Worm (Caenorhabditis elegans) whole organism, L3 larva: ENCODE data around the gene F45D3.1.

Experiments
- ZK546.5 ChIP-seq: sonication (generic microtip); optimal IDR thresholded peaks from 2 replicates; lab custom pipeline; 2017; ENCODE audit warnings: missing biosample characterization, missing genetic modification characterization
- aly-2 ChIP-seq: fragments of 150-350 bp; optimal IDR thresholded peaks from 2 replicates; lab custom pipeline; 2014; ENCODE audit warnings: missing biosample characterization, missing genetic modification characterization
- ceh-82 ChIP-seq: fragments of 150-350 bp; optimal IDR thresholded peaks from 2 replicates; lab custom pipeline; 2014; ENCODE audit warnings: missing biosample characterization, missing genetic modification characterization
- ceh-9 ChIP-seq: sonication (generic microtip); optimal IDR thresholded peaks from 2 replicates; lab custom pipeline; 2018; ENCODE audit warnings: missing biosample characterization, missing genetic modification characterization
- egl-27 ChIP-seq: sonication (generic microtip); optimal IDR thresholded peaks from 4 replicates; lab custom pipeline; 2017; ENCODE audit warnings: missing biosample characterization, missing genetic modification reagents, missing genetic modification characterization
- eor-1 ChIP-seq, 2 experiments: fragments of 150-350 bp; optimal IDR thresholded peaks; 2 replicates each; lab custom pipeline; 2014 to 2018; ENCODE audit warnings: missing biosample characterization in 2 of 2, missing genetic modification characterization in 2 of 2
- fkh-10 ChIP-seq: sonication (generic microtip); optimal IDR thresholded peaks from 2 replicates; lab custom pipeline; 2017; ENCODE audit warnings: missing biosample characterization, missing genetic modification reagents, missing genetic modification characterization
- fos-1 ChIP-seq: fragments of 150-350 bp; optimal IDR thresholded peaks from 2 replicates; lab custom pipeline; 2014; ENCODE audit warnings: missing biosample characterization, missing genetic modification characterization
- jun-1 ChIP-seq: fragments of 150-350 bp; optimal IDR thresholded peaks from 2 replicates; lab custom pipeline; 2014; ENCODE audit warnings: missing biosample characterization, missing genetic modification reagents, missing genetic modification characterization
- lin-39 ChIP-seq: fragments of 150-350 bp; optimal IDR thresholded peaks from 2 replicates; lab custom pipeline; 2018; ENCODE audit warnings: missing biosample characterization, missing genetic modification reagents, missing genetic modification characterization
- nhr-43 ChIP-seq: sonication (generic microtip); optimal IDR thresholded peaks from 2 replicates; lab custom pipeline; 2016; ENCODE audit warnings: mild to moderate bottlenecking, missing genetic modification characterization, missing compliant biosample characterization; ENCODE audit not compliant: poor library complexity, severe bottlenecking
- pha-4 ChIP-seq: fragments of 150-350 bp; optimal IDR thresholded peaks from 2 replicates; lab custom pipeline; 2014; ENCODE audit warnings: missing biosample characterization, missing genetic modification reagents, missing genetic modification characterization
- ztf-11 ChIP-seq: fragments of 150-350 bp; optimal IDR thresholded peaks from 2 replicates; lab custom pipeline; 2014; ENCODE audit warnings: missing biosample characterization, missing genetic modification characterization
- ztf-4 ChIP-seq: fragments of 150-350 bp; optimal IDR thresholded peaks from 2 replicates; lab custom pipeline; 2014; ENCODE audit warnings: missing biosample characterization, missing genetic modification characterization

DNA sequence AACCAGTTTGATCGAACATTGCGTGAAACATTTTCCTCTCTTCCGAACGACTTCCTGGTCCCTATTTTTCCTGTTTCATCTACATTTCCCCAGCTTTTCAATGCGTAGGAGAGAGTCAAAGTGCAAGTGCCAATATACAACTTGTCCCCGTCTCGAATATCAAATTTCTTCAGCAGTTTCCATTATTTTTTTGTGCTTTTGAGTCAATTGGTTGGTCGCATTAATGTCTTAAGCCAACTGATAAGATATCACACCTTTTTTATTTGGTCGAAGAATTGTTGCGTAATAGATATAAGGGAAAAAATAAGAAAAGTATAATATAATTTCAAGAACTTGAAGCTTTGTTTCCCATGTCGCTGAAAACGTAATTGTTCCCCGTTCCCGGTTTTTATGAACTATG is 5.5 kb downstream of the F45D3.1 start:
- TF ChIP-seq ztf-4 (tag; lab: Kevin White, UChicago) (no peak), fkh-10 (GFP tag; lab: Kevin White, UChicago) (no peak), lin-39 (tag; lab: Kevin White, UChicago) (no peak), eor-1 (tag; optimal IDR thresholded peaks at IDR 0.05; lab: Kevin White, UChicago) (no peak), nhr-43 (tag; lab: Kevin White, UChicago) (no peak), pha-4 (tag; lab: Kevin White, UChicago) (no peak), fos-1 (no peak), ztf-11 (tag; lab: Kevin White, UChicago) (no peak), jun-1 (no peak), ceh-9 (tag; lab: Kevin White, UChicago) (no peak), aly-2 (no peak), ZK546.5 (tag; lab: Kevin White, UChicago) (no peak), ceh-82 (tag; lab: Kevin White, UChicago) (no peak), egl-27 (tag; lab: Kevin White, UChicago) (no peak)
